Fruit fly (Drosophila melanogaster): Measurements from ENCODE around the gene Obp83b.

dm6 chr3R:5937715-5938114 is 38.9 kb downstream of the Obp83b start:
- TF ChIP-seq insv (optimal IDR thresholded peaks at IDR 0.05) = no peak
- TF ChIP-seq psq (optimal IDR thresholded peaks at IDR 0.05) = no peak
- no peak for TF ChIP-seq Myc (optimal IDR thresholded peaks at IDR 0.05)

All from Kc167 (cell line).